Fruit fly (Drosophila melanogaster): Measurements from ENCODE around the gene Cf2.

Gene Cf2

dm6 chr2L:4847191-4847853 lies 35.6 kb downstream of the Cf2 start, which contains the start of the genes mxt and CG11927 (continued):
- TF ChIP-seq CG2202 (tag; optimal IDR thresholded peaks at IDR 0.05) (no peak), rib (GFP tag; IDR thresholded peaks at IDR 0.05) (no peak), Elba2 (GFP tag; optimal IDR thresholded peaks at IDR 0.05) (no peak), Dll (GFP tag; IDR thresholded peaks at IDR 0.05; ENCODE audit: partially characterized antibody) (peak; percentile 93), BtbVII (GFP tag; optimal IDR thresholded peaks at IDR 0.05) (no peak), CG7987 (GFP tag; optimal IDR thresholded peaks at IDR 0.05) (no peak), CG3847 (GFP tag; IDR thresholded peaks at IDR 0.05) (peak; percentile 56), Pdp1 (GFP tag; optimal IDR thresholded peaks at IDR 0.05) (peak in 1 of 2 experiments; percentile 30), nom (GFP tag; optimal IDR thresholded peaks at IDR 0.05) (no peak), CG11085 (GFP tag; IDR thresholded peaks at IDR 0.05) (0 out of 2 replicates have a peak, but pooled peaks have one; percentile 41), zfh2 (GFP tag; optimal IDR thresholded peaks at IDR 0.05) (peak; percentile 65), Hmx (GFP tag; optimal IDR thresholded peaks at IDR 0.05) (no peak), Poxn (GFP tag; IDR thresholded peaks at IDR 0.05) (no peak), CG9817 (tag; optimal IDR thresholded peaks at IDR 0.05) (peak; percentile 55), Dref (GFP tag; IDR thresholded peaks at IDR 0.05) (peak; percentile 73), CkIIα-i1 (GFP tag; IDR thresholded peaks at IDR 0.05) (no peak), CG6654 (GFP tag; optimal IDR thresholded peaks at IDR 0.05) (no peak), dpn (GFP tag; optimal IDR thresholded peaks at IDR 0.05) (peak; percentile 58 to 60), CG8924 (tag; optimal IDR thresholded peaks at IDR 0.05) (peak; percentile 56), CG5180 (GFP tag; optimal IDR thresholded peaks at IDR 0.05) (no peak), Sry-β (GFP tag; optimal IDR thresholded peaks at IDR 0.05) (peak; percentile 88), CG12299 (tag; optimal IDR thresholded peaks at IDR 0.05) (no peak), crol (GFP tag; IDR thresholded peaks at IDR 0.05) (no peak), D19B (GFP tag; optimal IDR thresholded peaks at IDR 0.05) (no peak), CG6683 (GFP tag; optimal IDR thresholded peaks at IDR 0.05) (no peak), CG30403 (GFP tag; optimal IDR thresholded peaks at IDR 0.05) (peak; percentile 76), hb (GFP tag; IDR thresholded peaks at IDR 0.05; ENCODE audit: partially characterized antibody) (peak; percentile 75), CG11504 (tag; optimal IDR thresholded peaks at IDR 0.05) (no peak), CG2875 (GFP tag; optimal IDR thresholded peaks at IDR 0.05) (no peak), maf-S (GFP tag; optimal IDR thresholded peaks at IDR 0.05) (peak; percentile 9), mld (GFP tag; IDR thresholded peaks at IDR 0.05; ENCODE audit: partially characterized antibody) (peak; percentile 88; the same call in 2 of the 3 replicates), CG13287 (GFP tag; IDR thresholded peaks at IDR 0.05; ENCODE audit: partially characterized antibody) (peak; percentile 90), knrl (GFP tag; IDR thresholded peaks at IDR 0.05; ENCODE audit: partially characterized antibody) (peak; percentile 88), CG32532 (GFP tag; IDR thresholded peaks at IDR 0.05) (peak; percentile 61), PHDP (tag; optimal IDR thresholded peaks at IDR 0.05) (no peak), CG12744 (GFP tag; optimal IDR thresholded peaks at IDR 0.05) (no peak), chif (GFP tag; optimal IDR thresholded peaks at IDR 0.05) (peak; percentile 5 to 23), slou (GFP tag; optimal IDR thresholded peaks at IDR 0.05) (no peak), CG11398 (GFP tag; optimal IDR thresholded peaks at IDR 0.05) (no peak), MTF-1 (GFP tag; optimal IDR thresholded peaks at IDR 0.05; ENCODE audit: borderline replicate concordance) (no peak), lmd (GFP tag; IDR thresholded peaks at IDR 0.05) (no peak), NC2α (GFP tag; optimal IDR thresholded peaks at IDR 0.05) (no peak), slbo (GFP tag; IDR thresholded peaks at IDR 0.05) (peak; percentile 86), CG30020 (tag; optimal IDR thresholded peaks at IDR 0.05) (peak; percentile 44), nmo (GFP tag; optimal IDR thresholded peaks at IDR 0.05) (peak; percentile 54), CG9932 (GFP tag; IDR thresholded peaks at IDR 0.05) (peak; percentile 85), Med (GFP tag) (peak; percentile 86), Lim3 (GFP tag; IDR thresholded peaks at IDR 0.05) (no peak), Fer3 (tag; optimal IDR thresholded peaks at IDR 0.05) (peak; percentile 22)
